Worm (Caenorhabditis elegans) whole organism, young adult: ENCODE data around the gene rme-4.

ENCODE experiments used
- B0035.1 ChIP-seq: sonication (generic microtip); optimal IDR thresholded peaks from 2 replicates; lab custom pipeline; 2016; ENCODE audit warnings: missing genetic modification characterization, mild to moderate bottlenecking, missing compliant biosample characterization, missing genotype, missing genetic modification reagents
- C17E4.6 ChIP-seq: fragments of 200-800 bp; sonication (Bioruptor generic); IDR thresholded peaks from 2 replicates; pipeline ENCODE4 v1.3.6; 2022; ENCODE audit warnings: missing genetic modification reagents, missing genetic modification characterization, missing compliant biosample characterization
- F10E7.11 ChIP-seq: sonication (generic microtip); optimal IDR thresholded peaks from 2 replicates; lab custom pipeline; 2017; ENCODE audit warnings: mild to moderate bottlenecking, missing genetic modification characterization, moderate library complexity, missing compliant biosample characterization
- F52B5.7 ChIP-seq: sonication (generic microtip); optimal IDR thresholded peaks from 2 replicates; lab custom pipeline; 2016; ENCODE audit warnings: mild to moderate bottlenecking, missing genetic modification characterization, missing compliant biosample characterization
- Y79H2A.3 ChIP-seq: fragments of 200-800 bp; sonication (Bioruptor generic); conservative IDR thresholded peaks from 2 replicates; pipeline ENCODE4 v1.3.6; 2022; ENCODE audit warnings: missing genetic modification reagents, missing genetic modification characterization, missing compliant biosample characterization
- ZK185.1 ChIP-seq: sonication (generic microtip); optimal IDR thresholded peaks from 2 replicates; lab custom pipeline; 2016; ENCODE audit warnings: mild to moderate bottlenecking, missing genetic modification characterization, missing compliant biosample characterization; ENCODE audit not compliant: poor library complexity, severe bottlenecking
- akir-1 ChIP-seq: fragments of 200-800 bp; sonication (Bioruptor generic); optimal IDR thresholded peaks from 2 replicates; lab custom pipeline; 2018; ENCODE audit warnings: mild to moderate bottlenecking, missing genetic modification characterization, moderate library complexity, missing compliant biosample characterization
- aptf-2 ChIP-seq: fragments of 200-800 bp; sonication (Bioruptor generic); conservative IDR thresholded peaks from 2 replicates; pipeline ENCODE4 v1.3.6; 2022; ENCODE audit warnings: missing genetic modification reagents, missing genetic modification characterization, missing compliant biosample characterization
- atf-7 ChIP-seq: sonication (generic microtip); optimal IDR thresholded peaks from 2 replicates; lab custom pipeline; 2017; ENCODE audit warnings: mild to moderate bottlenecking, missing genetic modification characterization, missing compliant biosample characterization
- attf-5 ChIP-seq: fragments of 200-800 bp; sonication (Bioruptor generic); optimal IDR thresholded peaks from 2 replicates; lab custom pipeline; 2018; ENCODE audit warnings: mild to moderate bottlenecking, missing genetic modification characterization, missing compliant biosample characterization
- cebp-1 ChIP-seq, 2 experiments: fragments of 200-800 bp in 1 of 2; sonication (Bioruptor generic) in 1 of 2; sonication (generic microtip) in 1 of 2; IDR thresholded peaks in 1 of 2; optimal IDR thresholded peaks in 1 of 2; 2 replicates each; pipeline versions ENCODE4 v1.3.6 to Lab custom; 2017 to 2022; ENCODE audit warnings: missing compliant biosample characterization in 2 of 2, missing genetic modification characterization in 2 of 2, mild to moderate bottlenecking in 1 of 2, missing genetic modification reagents in 1 of 2, moderate library complexity in 1 of 2
- cebp-2 ChIP-seq: fragments of 200-800 bp; sonication (Bioruptor generic); IDR thresholded peaks from 2 replicates; pipeline ENCODE4 v1.3.6; 2022; ENCODE audit warnings: missing genetic modification characterization, missing compliant biosample characterization
- ceh-27 ChIP-seq: fragments of 200-800 bp; sonication (Bioruptor generic); optimal IDR thresholded peaks from 2 replicates; lab custom pipeline; 2018; ENCODE audit warnings: mild to moderate bottlenecking, missing genetic modification characterization, moderate library complexity, missing compliant biosample characterization
- ceh-40 ChIP-seq: fragments of 200-800 bp; sonication (Bioruptor generic); IDR thresholded peaks from 2 replicates; pipeline ENCODE4 v1.3.6; 2022; ENCODE audit warnings: missing genetic modification characterization, missing compliant biosample characterization
- dox-1 ChIP-seq: fragments of 200-800 bp; sonication (Bioruptor generic); IDR thresholded peaks from 2 replicates; pipeline ENCODE4 v1.3.6; 2022; ENCODE audit warnings: missing genetic modification reagents, missing genetic modification characterization, missing compliant biosample characterization
- efl-1 ChIP-seq: fragments of 150-350 bp; optimal IDR thresholded peaks from 2 replicates; lab custom pipeline; 2014; ENCODE audit warnings: missing biosample characterization, missing genetic modification reagents, missing genetic modification characterization
- hlh-12 ChIP-seq: sonication (generic microtip); optimal IDR thresholded peaks from 2 replicates; lab custom pipeline; 2016; ENCODE audit warnings: missing genetic modification characterization, missing compliant biosample characterization
- hmg-1.2 ChIP-seq: fragments of 200-800 bp; sonication (Bioruptor generic); IDR thresholded peaks from 2 replicates; pipeline ENCODE4 v1.3.6; 2022; ENCODE audit warnings: missing genetic modification reagents, missing genetic modification characterization, missing compliant biosample characterization
- hsf-1 ChIP-seq: fragments of 200-800 bp; sonication (Bioruptor generic); IDR thresholded peaks from 2 replicates; pipeline ENCODE4 v1.3.6; 2022; ENCODE audit warnings: missing genetic modification reagents, missing genetic modification characterization, missing compliant biosample characterization
- let-607 ChIP-seq, 2 experiments: fragments of 200-800 bp in 1 of 2; sonication (Bioruptor generic) in 1 of 2; sonication (generic microtip) in 1 of 2; optimal IDR thresholded peaks; 2 replicates each; lab custom pipeline; 2016 to 2018; ENCODE audit warnings: mild to moderate bottlenecking in 2 of 2, missing compliant biosample characterization in 2 of 2, missing genetic modification characterization in 2 of 2, moderate library complexity in 2 of 2, missing genotype in 1 of 2
- lin-35 ChIP-seq, 3 experiments: fragments of 150-350 bp in 2 of 3; sonication (generic microtip) in 1 of 3; optimal IDR thresholded peaks; 2 replicates each; lab custom pipeline; 2014 to 2018; ENCODE audit warnings: missing biosample characterization in 3 of 3, missing genetic modification characterization in 3 of 3, missing genetic modification reagents in 3 of 3
- lin-40 ChIP-seq: sonication (generic microtip); optimal IDR thresholded peaks from 2 replicates; lab custom pipeline; 2016; ENCODE audit warnings: missing genetic modification characterization, mild to moderate bottlenecking, missing compliant biosample characterization, missing genotype, missing genetic modification reagents
- lir-1 ChIP-seq: fragments of 200-800 bp; sonication (Bioruptor generic); conservative IDR thresholded peaks from 2 replicates; pipeline ENCODE4 v1.3.6; 2022; ENCODE audit warnings: missing genetic modification reagents, missing genetic modification characterization, missing compliant biosample characterization
- lsl-1 ChIP-seq: fragments of 200-800 bp; sonication (Bioruptor generic); optimal IDR thresholded peaks from 2 replicates; lab custom pipeline; 2018; ENCODE audit warnings: mild to moderate bottlenecking, missing genetic modification characterization, moderate library complexity, missing compliant biosample characterization
- lsy-27 ChIP-seq: sonication (generic microtip); optimal IDR thresholded peaks from 2 replicates; lab custom pipeline; 2017; ENCODE audit warnings: missing genetic modification characterization, mild to moderate bottlenecking, missing compliant biosample characterization, antibody characterized with exemption, missing genotype, borderline replicate concordance; ENCODE audit not compliant: insufficient read depth
- madf-6 ChIP-seq: fragments of 200-800 bp; sonication (Bioruptor generic); IDR thresholded peaks from 2 replicates; pipeline ENCODE4 v1.3.6; 2022; ENCODE audit warnings: missing genetic modification reagents, missing genetic modification characterization, missing compliant biosample characterization
- mcd-1 ChIP-seq: fragments of 200-800 bp; sonication (Bioruptor generic); IDR thresholded peaks from 2 replicates; pipeline ENCODE4 v1.3.6; 2022; ENCODE audit warnings: missing genetic modification reagents, missing genetic modification characterization, missing compliant biosample characterization
- mel-28 ChIP-seq: sonication (generic microtip); optimal IDR thresholded peaks from 2 replicates; lab custom pipeline; 2016; ENCODE audit warnings: borderline replicate concordance, mild to moderate bottlenecking, missing genetic modification characterization, missing compliant biosample characterization
- mxl-1 ChIP-seq: sonication (generic microtip); optimal IDR thresholded peaks from 2 replicates; lab custom pipeline; 2016; ENCODE audit warnings: missing genetic modification characterization, missing compliant biosample characterization
- nfya-2 ChIP-seq: fragments of 200-800 bp; sonication (Bioruptor generic); IDR thresholded peaks from 2 replicates; pipeline ENCODE4 v1.3.6; 2022; ENCODE audit warnings: missing genetic modification reagents, missing genetic modification characterization, missing compliant biosample characterization
- nhr-179 ChIP-seq: sonication (generic microtip); optimal IDR thresholded peaks from 2 replicates; lab custom pipeline; 2016; ENCODE audit warnings: mild to moderate bottlenecking, missing genetic modification characterization, missing compliant biosample characterization
- nhr-80 ChIP-seq: sonication (generic microtip); optimal IDR thresholded peaks from 2 replicates; lab custom pipeline; 2016; ENCODE audit warnings: missing genetic modification characterization, missing compliant biosample characterization
- pbrm-1 ChIP-seq: fragments of 200-800 bp; sonication (Bioruptor generic); IDR thresholded peaks from 2 replicates; pipeline ENCODE4 v1.3.6; 2022; ENCODE audit warnings: missing genetic modification reagents, missing genetic modification characterization, missing compliant biosample characterization
- rcor-1 ChIP-seq: fragments of 200-800 bp; sonication (Bioruptor generic); IDR thresholded peaks from 2 replicates; pipeline ENCODE4 v1.3.6; 2022; ENCODE audit warnings: missing genetic modification reagents, missing genetic modification characterization, missing compliant biosample characterization
- rpc-1 ChIP-seq, 2 experiments: fragments of 150-350 bp in 1 of 2; sonication (generic microtip) in 1 of 2; optimal IDR thresholded peaks; 2 replicates each; lab custom pipeline; 2014 to 2018; ENCODE audit warnings: missing biosample characterization in 1 of 2, missing genetic modification characterization in 1 of 2, missing genetic modification reagents in 1 of 2, missing genotype in 1 of 2
- snpc-1.3 ChIP-seq: sonication (generic microtip); optimal IDR thresholded peaks from 2 replicates; lab custom pipeline; 2017; ENCODE audit warnings: missing genetic modification characterization, mild to moderate bottlenecking, missing compliant biosample characterization, antibody characterized with exemption, moderate library complexity, missing genotype, missing genetic modification reagents; ENCODE audit not compliant: insufficient read depth
- snpc-4 ChIP-seq, 5 experiments: fragments of 150-350 bp in 1 of 5; sonication (generic microtip) in 4 of 5; optimal IDR thresholded peaks; 2 replicates each; lab custom pipeline; 2014 to 2018; ENCODE audit warnings: missing genetic modification characterization in 5 of 5, missing biosample characterization in 3 of 5, antibody characterized with exemption in 2 of 5, mild to moderate bottlenecking in 2 of 5, missing compliant biosample characterization in 2 of 5, missing genotype in 2 of 5, moderate library complexity in 2 of 5, missing genetic modification reagents in 1 of 5
- somi-1 ChIP-seq: fragments of 200-800 bp; sonication (Bioruptor generic); optimal IDR thresholded peaks from 2 replicates; lab custom pipeline; 2018; ENCODE audit warnings: mild to moderate bottlenecking, missing genetic modification characterization, missing compliant biosample characterization
- zfh-2 ChIP-seq: fragments of 200-800 bp; sonication (Bioruptor generic); conservative IDR thresholded peaks from 2 replicates; pipeline ENCODE4 v1.3.6; 2022; ENCODE audit warnings: missing genetic modification reagents, missing genetic modification characterization, missing compliant biosample characterization
- ztf-22 ChIP-seq: fragments of 200-800 bp; sonication (Bioruptor generic); optimal IDR thresholded peaks from 2 replicates; lab custom pipeline; 2018; ENCODE audit warnings: mild to moderate bottlenecking, missing genetic modification characterization, moderate library complexity, missing compliant biosample characterization
- ztf-26 ChIP-seq: sonication (generic microtip); optimal IDR thresholded peaks from 2 replicates; lab custom pipeline; 2017; ENCODE audit warnings: missing genetic modification characterization, missing compliant biosample characterization
- ztf-6 ChIP-seq: fragments of 200-800 bp; sonication (Bioruptor generic); IDR thresholded peaks from 2 replicates; pipeline ENCODE4 v1.3.6; 2022; ENCODE audit warnings: missing genetic modification reagents, missing genetic modification characterization, missing compliant biosample characterization

Gene rme-4

ce11 chrX:10424744-10425143 lies 45.1 kb upstream of the rme-4 start:
- peak; percentile 63 for TF ChIP-seq zfh-2
- no peak for TF ChIP-seq ceh-40

ce11 chrX:10422714-10423113 lies 43.1 kb upstream of the rme-4 start:
- TF ChIP-seq nhr-179 (no peak), ztf-6 (GFP tag; lab: Robert Waterston, UW) (no peak), mel-28 (no peak), lin-40 (tag; lab: Kevin White, UChicago) (no peak), mxl-1 (no peak), Y79H2A.3 (GFP tag; lab: Robert Waterston, UW) (no peak), nfya-2 (GFP tag; lab: Robert Waterston, UW) (no peak)

- TF ChIP-seq lsl-1 (GFP tag; lab: Kevin White, UChicago), result no peak
- peak; percentile 71 for TF ChIP-seq attf-5 (GFP tag; lab: Kevin White, UChicago)
- TF ChIP-seq ceh-27 (GFP tag; lab: Kevin White, UChicago), result peak; percentile 5
- no peak for TF ChIP-seq ztf-22
- TF ChIP-seq hlh-12 (tag; lab: Kevin White, UChicago), result no peak
- peak; percentile 38; the same call in 1 of the 2 replicates for TF ChIP-seq hmg-1.2 (GFP tag; lab: Robert Waterston, UW)
- peak; percentile 50; the same call in 1 of the 2 replicates for TF ChIP-seq dox-1 (GFP tag; lab: Robert Waterston, UW)
- peak; percentile 95 for TF ChIP-seq cebp-1 (GFP tag; IDR thresholded peaks at IDR 0.05; lab: Robert Waterston, UW)
- peak; percentile 97 for TF ChIP-seq cebp-1 (tag; optimal IDR thresholded peaks at IDR 0.05; lab: Kevin White, UChicago)
- peak; percentile 39 for TF ChIP-seq efl-1 (GFP tag; lab: Kevin White, UChicago)
- TF ChIP-seq F52B5.7 (tag; lab: Kevin White, UChicago), result no peak
- TF ChIP-seq lsy-27 (tag; lab: Kevin White, UChicago), result no peak
- peak; percentile 27 for TF ChIP-seq ZK185.1 (tag; lab: Kevin White, UChicago)
- TF ChIP-seq rcor-1 (GFP tag; lab: Robert Waterston, UW), result 0 out of 2 replicates have a peak, but pooled peaks have one; percentile 8
- no peak for TF ChIP-seq snpc-4 (GFP tag; optimal IDR thresholded peaks at IDR 0.05; lab: Kevin White, UChicago)
- peak in 1 of 4 experiments; percentile 38 for TF ChIP-seq snpc-4 (tag; optimal IDR thresholded peaks at IDR 0.05; lab: Kevin White, UChicago)
- TF ChIP-seq somi-1 (GFP tag; lab: Kevin White, UChicago), result no peak
- TF ChIP-seq nhr-80 (tag; lab: Kevin White, UChicago), result peak; percentile 42
- TF ChIP-seq aptf-2 (GFP tag; lab: Robert Waterston, UW), result peak; percentile 94
- peak in 1 of 3 experiments; percentile 43 for TF ChIP-seq lin-35 (GFP tag; optimal IDR thresholded peaks at IDR 0.05; lab: Kevin White, UChicago)
- no peak for TF ChIP-seq B0035.1 (tag; lab: Kevin White, UChicago)
- TF ChIP-seq mcd-1 (GFP tag; lab: Robert Waterston, UW), result 0 out of 2 replicates have a peak, but pooled peaks have one; percentile 14
- TF ChIP-seq pbrm-1, result 0 out of 2 replicates have a peak, but pooled peaks have one; percentile 11
These were observed 40.1 kb upstream of the rme-4 start, which contains the start of gene cdk-11.2 for ce11 chrX:10419743-10420142. cdk-11.2 (minus strand) TSS chrX:10419765.

- TF ChIP-seq lsl-1 (GFP tag; lab: Kevin White, UChicago) (no peak), atf-7 (tag; lab: Kevin White, UChicago) (no peak), rpc-1 (optimal IDR thresholded peaks at IDR 0.05; lab: Kevin White, UChicago) (no peak), rpc-1 (tag; optimal IDR thresholded peaks at IDR 0.05; lab: Kevin White, UChicago) (no peak), hsf-1 (no peak), C17E4.6 (GFP tag; lab: Robert Waterston, UW) (no peak), let-607 (tag; optimal IDR thresholded peaks at IDR 0.05; lab: Kevin White, UChicago) (no peak), cebp-2 (GFP tag; lab: Robert Waterston, UW) (no peak), ztf-26 (tag; lab: Kevin White, UChicago) (no peak), madf-6 (GFP tag; lab: Robert Waterston, UW) (no peak), F10E7.11 (tag; lab: Kevin White, UChicago) (no peak), snpc-1.3 (no peak), lir-1 (GFP tag; lab: Robert Waterston, UW) (no peak), attf-5 (GFP tag; lab: Kevin White, UChicago) (no peak), akir-1 (no peak)
These were observed 32.8 kb upstream of the rme-4 start, which contains the start of gene acr-8 for ce11 chrX:10412425-10412824. acr-8 (plus strand) TSS chrX:10412725.
